Fruit fly (Drosophila melanogaster) whole organism, prepupa: ENCODE results near the gene TTLL4A.

ENCODE experiments used
- CG3032 ChIP-seq: fragments of 200-800 bp; optimal IDR thresholded peaks from 2 replicates; lab custom pipeline; 2019; ENCODE audit warnings: missing biosample characterization, mild to moderate bottlenecking, missing genetic modification characterization, moderate library complexity
- CG6792 ChIP-seq: fragments of 200-800 bp; sonication (Bioruptor generic); optimal IDR thresholded peaks from 3 replicates; lab custom pipeline; 2016; ENCODE audit warnings: missing biosample characterization, missing genetic modification characterization
- Gug ChIP-seq: fragments of 200-800 bp; sonication (Bioruptor generic); IDR thresholded peaks from 2 replicates; pipeline ENCODE4 v1.3.6; 2022; ENCODE audit warnings: missing biosample characterization, missing genetic modification characterization
- Smox ChIP-seq: fragments of 200-800 bp; sonication (Bioruptor generic); optimal IDR thresholded peaks from 3 replicates; lab custom pipeline; 2016; ENCODE audit warnings: missing biosample characterization, missing genetic modification characterization
- dsx ChIP-seq: fragments of 200-800 bp; optimal IDR thresholded peaks from 3 replicates; lab custom pipeline; 2019; ENCODE audit warnings: missing biosample characterization, mild to moderate bottlenecking, missing genetic modification characterization, moderate library complexity; ENCODE audit not compliant: poor library complexity, severe bottlenecking

DNA sequence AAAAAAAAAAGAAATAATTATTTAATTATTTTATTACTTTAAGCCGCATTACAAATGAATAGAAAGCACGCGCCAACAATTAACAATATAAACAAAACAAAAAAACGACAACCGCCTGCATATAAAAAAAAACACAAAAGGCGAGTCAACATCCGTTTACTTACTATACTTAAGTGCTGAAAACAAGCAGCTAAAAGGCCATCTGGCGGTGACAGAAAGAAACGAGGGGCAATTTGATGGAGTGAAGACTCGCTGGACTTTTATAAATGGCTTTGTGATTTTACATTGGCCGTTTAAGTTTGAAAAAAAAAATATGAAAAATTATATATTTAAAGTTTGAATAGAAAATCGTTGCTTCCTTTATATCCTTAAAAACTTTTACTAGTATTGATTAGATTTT is 49.0 kb upstream of the TTLL4A start:
- TF ChIP-seq CG3032 (no peak), CG6792 (GFP tag; lab: Kevin White, UChicago) (no peak), dsx (GFP tag; lab: Kevin White, UChicago) (no peak), Gug (GFP tag; lab: Robert Waterston, UW) (no peak), Smox (GFP tag; lab: Kevin White, UChicago) (no peak)
